Worm (Caenorhabditis elegans) whole organism, early embryonic: ENCODE measurements around the gene C17E7.12.

Experiments used
- B0310.2 ChIP-seq: sonication (generic microtip); optimal IDR thresholded peaks from 2 replicates; lab custom pipeline; 2016; ENCODE audit warnings: mild to moderate bottlenecking, missing genetic modification characterization, missing compliant biosample characterization
- F13C5.2 ChIP-seq: sonication (generic microtip); optimal IDR thresholded peaks from 2 replicates; lab custom pipeline; 2017; ENCODE audit warnings: mild to moderate bottlenecking, missing genetic modification characterization, inconsistent platforms, missing compliant biosample characterization
- aly-1 ChIP-seq: sonication (generic microtip); optimal IDR thresholded peaks from 2 replicates; lab custom pipeline; 2016; ENCODE audit warnings: missing genetic modification characterization, missing compliant biosample characterization
- ama-1 ChIP-seq: fragments of 150-350 bp; optimal IDR thresholded peaks from 2 replicates; lab custom pipeline; 2014
- ceh-13 ChIP-seq: fragments of 200-800 bp; sonication (Bioruptor generic); optimal IDR thresholded peaks from 2 replicates; lab custom pipeline; 2018; ENCODE audit warnings: mild to moderate bottlenecking, missing genetic modification characterization, missing compliant biosample characterization
- ets-7 ChIP-seq: sonication (generic microtip); optimal IDR thresholded peaks from 2 replicates; lab custom pipeline; 2016; ENCODE audit warnings: missing genotype, missing genetic modification characterization, missing compliant biosample characterization
- flt-1 ChIP-seq: fragments of 200-800 bp; sonication (Bioruptor generic); IDR thresholded peaks from 2 replicates; pipeline ENCODE4 v1.3.6; 2022; ENCODE audit warnings: missing genetic modification characterization, missing compliant biosample characterization
- hmg-4 ChIP-seq: fragments of 200-800 bp; sonication (Bioruptor generic); optimal IDR thresholded peaks from 2 replicates; lab custom pipeline; 2018; ENCODE audit warnings: mild to moderate bottlenecking, missing genetic modification characterization, missing compliant biosample characterization
- hnd-1 ChIP-seq: sonication (generic microtip); optimal IDR thresholded peaks from 2 replicates; lab custom pipeline; 2016; ENCODE audit warnings: missing genetic modification characterization, missing compliant biosample characterization
- scrt-1 ChIP-seq: fragments of 200-800 bp; sonication (Bioruptor generic); IDR thresholded peaks from 2 replicates; pipeline ENCODE4 v1.3.6; 2022; ENCODE audit warnings: missing genetic modification characterization, missing compliant biosample characterization
- sea-1 ChIP-seq: fragments of 200-800 bp; sonication (Bioruptor generic); conservative IDR thresholded peaks from 2 replicates; pipeline ENCODE4 v1.3.6; 2022; ENCODE audit warnings: missing genetic modification characterization, missing compliant biosample characterization
- tbx-11 ChIP-seq: fragments of 200-800 bp; sonication (Bioruptor generic); IDR thresholded peaks from 2 replicates; pipeline ENCODE4 v1.3.6; 2022; ENCODE audit warnings: missing genetic modification characterization, missing compliant biosample characterization
- tbx-37 ChIP-seq: fragments of 200-800 bp; sonication (Bioruptor generic); conservative IDR thresholded peaks from 2 replicates; pipeline ENCODE4 v1.3.6; 2022; ENCODE audit warnings: missing genetic modification reagents, missing genetic modification characterization, missing compliant biosample characterization
- tra-4 ChIP-seq: sonication (generic microtip); optimal IDR thresholded peaks from 2 replicates; lab custom pipeline; 2017; ENCODE audit warnings: missing genetic modification characterization, missing compliant biosample characterization

ce11 chrV:3919289-3919688 lies 27.5 kb upstream of the C17E7.12 start, which contains the start of gene srx-66:
- TF ChIP-seq hnd-1 (tag; lab: Kevin White, UChicago) (no peak), ama-1 (lab: Kevin White, UChicago) (no peak), sea-1 (GFP tag; lab: Robert Waterston, UW) (no peak), B0310.2 (no peak), flt-1 (GFP tag; lab: Robert Waterston, UW) (no peak), F13C5.2 (no peak), scrt-1 (no peak), tra-4 (tag; lab: Kevin White, UChicago) (no peak), aly-1 (tag; lab: Kevin White, UChicago) (no peak), ceh-13 (GFP tag; lab: Kevin White, UChicago) (no peak), tbx-11 (no peak), ets-7 (no peak), tbx-37 (no peak), hmg-4 (GFP tag; lab: Kevin White, UChicago) (no peak)
